Fruit fly (Drosophila melanogaster) whole organism, adult: Measurements from ENCODE around the gene CG43290.

Experiments used
- CG14711 ChIP-seq: fragments of 200-800 bp; sonication (Bioruptor generic); optimal IDR thresholded peaks from 2 replicates; lab custom pipeline; 2018; ENCODE audit warnings: missing biosample characterization, mild to moderate bottlenecking, missing genetic modification characterization, moderate library complexity
- CG1620 ChIP-seq: fragments of 200-800 bp; sonication (Bioruptor generic); optimal IDR thresholded peaks from 2 replicates; lab custom pipeline; 2016; ENCODE audit warnings: missing biosample characterization, missing genetic modification characterization
- CG33017 ChIP-seq: fragments of 200-800 bp; sonication (Bioruptor generic); optimal IDR thresholded peaks from 2 replicates; lab custom pipeline; 2018; ENCODE audit warnings: missing biosample characterization, mild to moderate bottlenecking, missing genetic modification characterization, moderate library complexity
- CG5204 ChIP-seq: fragments of 200-800 bp; sonication (Bioruptor generic); optimal IDR thresholded peaks from 2 replicates; lab custom pipeline; 2016; ENCODE audit warnings: missing biosample characterization, missing genetic modification characterization
- CG7045 ChIP-seq: fragments of 200-800 bp; sonication (Bioruptor generic); optimal IDR thresholded peaks from 2 replicates; lab custom pipeline; 2017; ENCODE audit warnings: missing biosample characterization, mild to moderate bottlenecking, missing genetic modification characterization
- CG7101 ChIP-seq: fragments of 200-800 bp; sonication (Bioruptor generic); optimal IDR thresholded peaks from 2 replicates; lab custom pipeline; 2018; ENCODE audit warnings: missing biosample characterization, mild to moderate bottlenecking, missing genetic modification characterization, moderate library complexity
- Clk ChIP-seq: fragments of 200-800 bp; sonication (Bioruptor generic); optimal IDR thresholded peaks from 2 replicates; lab custom pipeline; 2017; ENCODE audit warnings: missing biosample characterization, missing genetic modification characterization
- Crg-1 ChIP-seq: fragments of 200-800 bp; sonication (Bioruptor generic); optimal IDR thresholded peaks from 2 replicates; lab custom pipeline; 2016; ENCODE audit warnings: missing biosample characterization, missing genetic modification characterization
- Hr96 ChIP-seq: fragments of 200-800 bp; sonication (Bioruptor generic); optimal IDR thresholded peaks from 2 replicates; lab custom pipeline; 2016; ENCODE audit warnings: missing biosample characterization, missing genetic modification characterization
- bab1 ChIP-seq: fragments of 200-800 bp; sonication (Bioruptor generic); optimal IDR thresholded peaks from 3 replicates; lab custom pipeline; 2019; ENCODE audit warnings: missing biosample characterization, mild to moderate bottlenecking, missing genetic modification characterization, moderate library complexity
- kay ChIP-seq: fragments of 200-800 bp; sonication (Bioruptor generic); peaks from one replicate; lab custom pipeline; 2016; ENCODE audit warnings: missing biosample characterization, missing genetic modification characterization, borderline replicate concordance
- ovo ChIP-seq: fragments of 200-800 bp; sonication (Bioruptor generic); optimal IDR thresholded peaks from 2 replicates; lab custom pipeline; 2016; ENCODE audit warnings: missing biosample characterization, missing genetic modification characterization

dm6 chr3R:7330695-7331094, 18.7 kb downstream of the CG43290 start:
- TF ChIP-seq bab1: no peak
- no peak for TF ChIP-seq CG33017
- TF ChIP-seq CG1620 (GFP tag; lab: Kevin White, UChicago): no peak
- TF ChIP-seq Hr96: no peak
- no peak for TF ChIP-seq CG7045 (GFP tag; lab: Kevin White, UChicago)
- no peak for TF ChIP-seq ovo (GFP tag; lab: Kevin White, UChicago)
- no peak for TF ChIP-seq Crg-1 (GFP tag; lab: Kevin White, UChicago)
- TF ChIP-seq CG5204 (GFP tag; lab: Kevin White, UChicago): no peak
- no peak for TF ChIP-seq kay (GFP tag; lab: Kevin White, UChicago)
- TF ChIP-seq CG7101 (tag; lab: Kevin White, UChicago): no peak
- TF ChIP-seq Clk: no peak
- no peak for TF ChIP-seq CG14711 (tag; lab: Kevin White, UChicago)
